In genomic region chr3R:19460409-19461217, dm6 we compare ENCODE assay signal across 1 fruit fly cellular context.
A peak's percentile ranks its signal among the peaks of the same experiment; 100 is the strongest.
TF ChIP-seq lines count a peak whose summit lies in the region.

Gene Dys (plus strand): TSS chr3R:19461085.

TF ChIP-seq in whole organism, embryonic, 481 proteins besides CTCF, POLR2A, EP300 and RAD21 (continued from another document and continues in another):
- no peak for TF ChIP-seq CG8290 (GFP tag; optimal IDR thresholded peaks at IDR 0.05; lab: Kevin White, UChicago)
- peak in 1 of 2 experiments; percentile 88 for TF ChIP-seq CG8290 (tag; optimal IDR thresholded peaks at IDR 0.05; lab: Kevin White, UChicago)
- TF ChIP-seq CG6689 (GFP tag; IDR thresholded peaks at IDR 0.05; lab: Robert Waterston, UW) = peak; percentile 85
- TF ChIP-seq CG2120 (GFP tag; optimal IDR thresholded peaks at IDR 0.05; lab: Kevin White, UChicago) = peak; percentile 97
- TF ChIP-seq sug (tag; optimal IDR thresholded peaks at IDR 0.05; lab: Kevin White, UChicago) = peak; percentile 67
- TF ChIP-seq lola (GFP tag; optimal IDR thresholded peaks at IDR 0.05; lab: Kevin White, UChicago) = peak in 1 of 3 experiments; percentile 81
- TF ChIP-seq Doc2 (GFP tag; IDR thresholded peaks at IDR 0.05; lab: Robert Waterston, UW) = no peak
- TF ChIP-seq crc (GFP tag; optimal IDR thresholded peaks at IDR 0.05; lab: Kevin White, UChicago) = peak; percentile 87
- TF ChIP-seq CG7928 (GFP tag; optimal IDR thresholded peaks at IDR 0.05; lab: Kevin White, UChicago) = peak; percentile 46
- TF ChIP-seq cato (GFP tag; optimal IDR thresholded peaks at IDR 0.05; lab: Kevin White, UChicago; ENCODE audit: borderline replicate concordance) = peak; percentile 60
- TF ChIP-seq Side (GFP tag; optimal IDR thresholded peaks at IDR 0.05; lab: Kevin White, UChicago) = peak; percentile 82
- no peak for TF ChIP-seq chm (GFP tag; IDR thresholded peaks at IDR 0.05; lab: Robert Waterston, UW)
- TF ChIP-seq Dek (tag; optimal IDR thresholded peaks at IDR 0.05; lab: Kevin White, UChicago) = peak; percentile 85
- TF ChIP-seq E2f1 (GFP tag; IDR thresholded peaks at IDR 0.05; lab: Robert Waterston, UW) = peak; percentile 89
- TF ChIP-seq fd64A (GFP tag; optimal IDR thresholded peaks at IDR 0.05; lab: Kevin White, UChicago) = peak; percentile 18
- peak; percentile 77 for TF ChIP-seq HLH54F (GFP tag; optimal IDR thresholded peaks at IDR 0.05; lab: Kevin White, UChicago)
- peak; percentile 89 for TF ChIP-seq fd96Cb (tag; optimal IDR thresholded peaks at IDR 0.05; lab: Kevin White, UChicago)
- peak; percentile 53; the same call in 1 of the 2 replicates for TF ChIP-seq sim (GFP tag; IDR thresholded peaks at IDR 0.05; lab: Robert Waterston, UW)
- TF ChIP-seq dan (GFP tag; IDR thresholded peaks at IDR 0.05; lab: Robert Waterston, UW) = 0 out of 2 replicates have a peak, but pooled peaks have one; percentile 35
- peak in 1 of 2 experiments; percentile 41 for TF ChIP-seq crp (GFP tag; optimal IDR thresholded peaks at IDR 0.05; lab: Kevin White, UChicago)
- peak; percentile 76 for TF ChIP-seq Nf-YB (GFP tag; optimal IDR thresholded peaks at IDR 0.05; lab: Kevin White, UChicago)
- TF ChIP-seq CG6272 (GFP tag; IDR thresholded peaks at IDR 0.05; lab: Robert Waterston, UW) = no peak; the same call in 1 of the 2 replicates
- TF ChIP-seq Sin3A (optimal IDR thresholded peaks at IDR 0.05; lab: Kevin White, UChicago) = no peak
- TF ChIP-seq dysf (GFP tag; IDR thresholded peaks at IDR 0.05; lab: Robert Waterston, UW) = peak; percentile 85
- peak; percentile 50 for TF ChIP-seq MTF-1 (GFP tag; optimal IDR thresholded peaks at IDR 0.05; lab: Kevin White, UChicago; ENCODE audit: borderline replicate concordance)
- peak; percentile 59 for TF ChIP-seq CG18476 (GFP tag; optimal IDR thresholded peaks at IDR 0.05; lab: Kevin White, UChicago)
- no peak; the same call in 1 of the 2 replicates for TF ChIP-seq CG1024 (GFP tag; IDR thresholded peaks at IDR 0.05; lab: Robert Waterston, UW)
- peak; percentile 83 for TF ChIP-seq ems (GFP tag; optimal IDR thresholded peaks at IDR 0.05; lab: Kevin White, UChicago)
- peak; percentile 82 for TF ChIP-seq Camta (GFP tag; optimal IDR thresholded peaks at IDR 0.05; lab: Kevin White, UChicago)
- peak; percentile 92 for TF ChIP-seq CG7786 (GFP tag; optimal IDR thresholded peaks at IDR 0.05; lab: Kevin White, UChicago)
- peak; percentile 94 for TF ChIP-seq PHDP (tag; optimal IDR thresholded peaks at IDR 0.05; lab: Kevin White, UChicago)
- TF ChIP-seq CG2712 (tag; optimal IDR thresholded peaks at IDR 0.05; lab: Kevin White, UChicago) = peak; percentile 92
- TF ChIP-seq CG4424 (GFP tag; optimal IDR thresholded peaks at IDR 0.05; lab: Kevin White, UChicago) = peak; percentile 86
- peak; percentile 84 for TF ChIP-seq CG9817 (tag; optimal IDR thresholded peaks at IDR 0.05; lab: Kevin White, UChicago)
- peak; percentile 93 for TF ChIP-seq mam (GFP tag; optimal IDR thresholded peaks at IDR 0.05; lab: Kevin White, UChicago)
- peak; percentile 48 for TF ChIP-seq Sry-δ (GFP tag; optimal IDR thresholded peaks at IDR 0.05; lab: Kevin White, UChicago)
- peak; percentile 79 for TF ChIP-seq grn (GFP tag; optimal IDR thresholded peaks at IDR 0.05; lab: Kevin White, UChicago)
- TF ChIP-seq CG30403 (GFP tag; optimal IDR thresholded peaks at IDR 0.05; lab: Kevin White, UChicago) = peak; percentile 89
- TF ChIP-seq disco-r (GFP tag; optimal IDR thresholded peaks at IDR 0.05; lab: Kevin White, UChicago) = peak; percentile 32
- peak; percentile 71 for TF ChIP-seq danr (GFP tag; IDR thresholded peaks at IDR 0.05; lab: Robert Waterston, UW)
- peak; percentile 68 for TF ChIP-seq Dad (GFP tag; optimal IDR thresholded peaks at IDR 0.05; lab: Kevin White, UChicago)
- peak; percentile 80 for TF ChIP-seq CG14710 (tag; optimal IDR thresholded peaks at IDR 0.05; lab: Kevin White, UChicago)
- peak; percentile 79 for TF ChIP-seq ken (GFP tag; IDR thresholded peaks at IDR 0.05; lab: Robert Waterston, UW)
- TF ChIP-seq CG16815 (GFP tag; optimal IDR thresholded peaks at IDR 0.05; lab: Kevin White, UChicago) = peak; percentile 80
- TF ChIP-seq cad (GFP tag; optimal IDR thresholded peaks at IDR 0.05; lab: Kevin White, UChicago) = no peak
- no peak for TF ChIP-seq CG10565 (GFP tag; optimal IDR thresholded peaks at IDR 0.05; lab: Kevin White, UChicago)
- peak; percentile 81 for TF ChIP-seq CG9215 (GFP tag; IDR thresholded peaks at IDR 0.05; lab: Robert Waterston, UW)
- peak; percentile 85 for TF ChIP-seq CG17829 (tag; optimal IDR thresholded peaks at IDR 0.05; lab: Kevin White, UChicago)
- TF ChIP-seq ewg (GFP tag; optimal IDR thresholded peaks at IDR 0.05; lab: Kevin White, UChicago) = peak; percentile 72
- TF ChIP-seq Eip74EF (GFP tag; optimal IDR thresholded peaks at IDR 0.05; lab: Kevin White, UChicago) = peak in 1 of 2 experiments; percentile 84
- no peak; the same call in 1 of the 2 replicates for TF ChIP-seq slbo (GFP tag; IDR thresholded peaks at IDR 0.05; lab: Robert Waterston, UW)
- TF ChIP-seq HHEX (GFP tag; optimal IDR thresholded peaks at IDR 0.05; lab: Kevin White, UChicago) = peak; percentile 90
- TF ChIP-seq vfl (GFP tag; optimal IDR thresholded peaks at IDR 0.05; lab: Kevin White, UChicago) = peak; percentile 74
- peak; percentile 85 for TF ChIP-seq CG15601 (tag; optimal IDR thresholded peaks at IDR 0.05; lab: Kevin White, UChicago)
- peak; percentile 95 for TF ChIP-seq CG2678 (tag; optimal IDR thresholded peaks at IDR 0.05; lab: Kevin White, UChicago)
- no peak; the same call in 1 of the 2 replicates for TF ChIP-seq E2f2 (GFP tag; IDR thresholded peaks at IDR 0.05; lab: Robert Waterston, UW)
- TF ChIP-seq Dref (GFP tag; IDR thresholded peaks at IDR 0.05; lab: Robert Waterston, UW) = no peak
- TF ChIP-seq sr (GFP tag; IDR thresholded peaks at IDR 0.05; lab: Robert Waterston, UW) = no peak; the same call in 2 of the 3 replicates
- peak; percentile 66 for TF ChIP-seq mirr (GFP tag; optimal IDR thresholded peaks at IDR 0.05; lab: Kevin White, UChicago)
- TF ChIP-seq D19B (GFP tag; optimal IDR thresholded peaks at IDR 0.05; lab: Kevin White, UChicago) = peak; percentile 99
- TF ChIP-seq Elba2 (GFP tag; optimal IDR thresholded peaks at IDR 0.05; lab: Kevin White, UChicago) = no peak
- peak; percentile 69 for TF ChIP-seq CG6654 (GFP tag; optimal IDR thresholded peaks at IDR 0.05; lab: Kevin White, UChicago)
- TF ChIP-seq ab (GFP tag; optimal IDR thresholded peaks at IDR 0.05; lab: Kevin White, UChicago) = peak; percentile 58
- peak; percentile 56 for TF ChIP-seq Mes4 (GFP tag; optimal IDR thresholded peaks at IDR 0.05; lab: Kevin White, UChicago)
- TF ChIP-seq Xbp1 (GFP tag; optimal IDR thresholded peaks at IDR 0.05; lab: Kevin White, UChicago) = peak; percentile 86
- TF ChIP-seq bowl (GFP tag; IDR thresholded peaks at IDR 0.05; lab: Robert Waterston, UW) = peak; percentile 67; the same call in 1 of the 2 replicates
- peak; percentile 85 for TF ChIP-seq ara (GFP tag; IDR thresholded peaks at IDR 0.05; lab: Robert Waterston, UW)
- TF ChIP-seq B-H2 (GFP tag; optimal IDR thresholded peaks at IDR 0.05; lab: Kevin White, UChicago) = peak; percentile 3
- TF ChIP-seq CrebB (tag; optimal IDR thresholded peaks at IDR 0.05; lab: Kevin White, UChicago) = peak; percentile 74
- TF ChIP-seq lab (GFP tag; optimal IDR thresholded peaks at IDR 0.05; lab: Kevin White, UChicago) = peak; percentile 94
- TF ChIP-seq ranshi (GFP tag; IDR thresholded peaks at IDR 0.05; lab: Robert Waterston, UW) = no peak; the same call in 1 of the 2 replicates
- no peak for TF ChIP-seq Bgb (GFP tag; IDR thresholded peaks at IDR 0.05; lab: Robert Waterston, UW; ENCODE audit: partially characterized antibody)
- no peak for TF ChIP-seq Lpt (GFP tag; optimal IDR thresholded peaks at IDR 0.05; lab: Kevin White, UChicago)
- TF ChIP-seq nom (GFP tag; optimal IDR thresholded peaks at IDR 0.05; lab: Kevin White, UChicago) = no peak
- peak; percentile 89 for TF ChIP-seq CG10209 (GFP tag; optimal IDR thresholded peaks at IDR 0.05; lab: Kevin White, UChicago)
- peak; percentile 92 for TF ChIP-seq cwo (GFP tag; optimal IDR thresholded peaks at IDR 0.05; lab: Kevin White, UChicago)
- peak; percentile 80 for TF ChIP-seq tin (GFP tag; optimal IDR thresholded peaks at IDR 0.05; lab: Kevin White, UChicago)
- peak in 1 of 2 experiments; percentile 93 for TF ChIP-seq bsh (GFP tag; optimal IDR thresholded peaks at IDR 0.05; lab: Kevin White, UChicago)
- TF ChIP-seq vnd (GFP tag; IDR thresholded peaks at IDR 0.05; lab: Robert Waterston, UW; ENCODE audit: partially characterized antibody) = no peak
- peak; percentile 52 for TF ChIP-seq CG18011 (GFP tag; optimal IDR thresholded peaks at IDR 0.05; lab: Kevin White, UChicago)
- TF ChIP-seq CG17568 (GFP tag; optimal IDR thresholded peaks at IDR 0.05; lab: Kevin White, UChicago) = peak; percentile 59
- TF ChIP-seq sob (GFP tag; IDR thresholded peaks at IDR 0.05; lab: Robert Waterston, UW) = peak; percentile 91
- TF ChIP-seq phol (tag; optimal IDR thresholded peaks at IDR 0.05; lab: Kevin White, UChicago) = peak; percentile 89
- no peak for TF ChIP-seq Dll (GFP tag; IDR thresholded peaks at IDR 0.05; lab: Robert Waterston, UW; ENCODE audit: partially characterized antibody)
- TF ChIP-seq lov (optimal IDR thresholded peaks at IDR 0.05; lab: Kevin White, UChicago) = no peak
- no peak for TF ChIP-seq lov (GFP tag; IDR thresholded peaks at IDR 0.05; lab: Robert Waterston, UW)
- TF ChIP-seq CG4707 (GFP tag; optimal IDR thresholded peaks at IDR 0.05; lab: Kevin White, UChicago) = peak; percentile 44
- TF ChIP-seq CG1832 (GFP tag; optimal IDR thresholded peaks at IDR 0.05; lab: Kevin White, UChicago) = no peak
- TF ChIP-seq ATbp (GFP tag; optimal IDR thresholded peaks at IDR 0.05; lab: Kevin White, UChicago) = peak; percentile 75
- TF ChIP-seq Hr51 (GFP tag; optimal IDR thresholded peaks at IDR 0.05; lab: Kevin White, UChicago) = peak; percentile 53 to 84
- TF ChIP-seq CG1602 (GFP tag; optimal IDR thresholded peaks at IDR 0.05; lab: Kevin White, UChicago) = peak; percentile 84
- peak; percentile 62 for TF ChIP-seq repo (GFP tag; optimal IDR thresholded peaks at IDR 0.05; lab: Kevin White, UChicago)
- TF ChIP-seq CG33213 (GFP tag; optimal IDR thresholded peaks at IDR 0.05; lab: Kevin White, UChicago) = peak; percentile 43
- TF ChIP-seq Neu2 (GFP tag; optimal IDR thresholded peaks at IDR 0.05; lab: Kevin White, UChicago; ENCODE audit: borderline replicate concordance) = no peak
- TF ChIP-seq gro (GFP tag; optimal IDR thresholded peaks at IDR 0.05; lab: Kevin White, UChicago) = peak; percentile 86
- no peak; the same call in none of the 2 replicates for TF ChIP-seq stc (GFP tag; IDR thresholded peaks at IDR 0.05; lab: Robert Waterston, UW)
- no peak; the same call in 1 of the 3 replicates for TF ChIP-seq so (GFP tag; IDR thresholded peaks at IDR 0.05; lab: Robert Waterston, UW)
- TF ChIP-seq NC2α (GFP tag; optimal IDR thresholded peaks at IDR 0.05; lab: Kevin White, UChicago) = peak; percentile 41
- TF ChIP-seq Max (GFP tag; optimal IDR thresholded peaks at IDR 0.05; lab: Kevin White, UChicago) = peak; percentile 65
- peak; percentile 75 for TF ChIP-seq NfI (GFP tag; optimal IDR thresholded peaks at IDR 0.05; lab: Kevin White, UChicago)
- TF ChIP-seq Bteb2 (GFP tag; optimal IDR thresholded peaks at IDR 0.05; lab: Kevin White, UChicago) = peak; percentile 77
- TF ChIP-seq CG17186 (GFP tag; optimal IDR thresholded peaks at IDR 0.05; lab: Kevin White, UChicago) = no peak
- TF ChIP-seq stwl (tag; optimal IDR thresholded peaks at IDR 0.05; lab: Kevin White, UChicago) = no peak
- TF ChIP-seq croc (GFP tag; conservative IDR thresholded peaks at IDR 0.05; lab: Robert Waterston, UW) = peak; percentile 84
- TF ChIP-seq CG6254 (GFP tag; optimal IDR thresholded peaks at IDR 0.05; lab: Kevin White, UChicago) = peak; percentile 66
- peak in 1 of 2 experiments; percentile 47 for TF ChIP-seq Hr78 (GFP tag; optimal IDR thresholded peaks at IDR 0.05; lab: Kevin White, UChicago)
- peak; percentile 68 for TF ChIP-seq tio (GFP tag; optimal IDR thresholded peaks at IDR 0.05; lab: Kevin White, UChicago)
- TF ChIP-seq Hmx (GFP tag; optimal IDR thresholded peaks at IDR 0.05; lab: Kevin White, UChicago) = peak; percentile 75
- TF ChIP-seq pita (GFP tag; optimal IDR thresholded peaks at IDR 0.05; lab: Kevin White, UChicago) = no peak
- peak; percentile 92 for TF ChIP-seq CG12769 (tag; optimal IDR thresholded peaks at IDR 0.05; lab: Kevin White, UChicago)
- TF ChIP-seq CG2199 (GFP tag; IDR thresholded peaks at IDR 0.05; lab: Robert Waterston, UW) = no peak
- TF ChIP-seq tup (GFP tag; optimal IDR thresholded peaks at IDR 0.05; lab: Kevin White, UChicago) = peak; percentile 41
- no peak for TF ChIP-seq Dfd (GFP tag; optimal IDR thresholded peaks at IDR 0.05; lab: Kevin White, UChicago)
- peak; percentile 34 for TF ChIP-seq CG9876 (GFP tag; optimal IDR thresholded peaks at IDR 0.05; lab: Kevin White, UChicago)
- TF ChIP-seq row (GFP tag; IDR thresholded peaks at IDR 0.05; lab: Robert Waterston, UW) = peak; percentile 95
- TF ChIP-seq NC2β (GFP tag; optimal IDR thresholded peaks at IDR 0.05; lab: Kevin White, UChicago) = peak; percentile 75
- peak; percentile 83 for TF ChIP-seq al (GFP tag; IDR thresholded peaks at IDR 0.05; lab: Robert Waterston, UW)
- TF ChIP-seq tna (GFP tag; IDR thresholded peaks at IDR 0.05; lab: Robert Waterston, UW; ENCODE audit: partially characterized antibody) = no peak
- no peak for TF ChIP-seq pzg (GFP tag; optimal IDR thresholded peaks at IDR 0.05; lab: Kevin White, UChicago)
- TF ChIP-seq CG7839 (tag; optimal IDR thresholded peaks at IDR 0.05; lab: Kevin White, UChicago) = peak; percentile 94
- peak; percentile 87 for TF ChIP-seq CG12391 (tag; optimal IDR thresholded peaks at IDR 0.05; lab: Kevin White, UChicago)
- TF ChIP-seq Fer3 (tag; optimal IDR thresholded peaks at IDR 0.05; lab: Kevin White, UChicago) = peak; percentile 94
- peak; percentile 77 for TF ChIP-seq odd (GFP tag; optimal IDR thresholded peaks at IDR 0.05; lab: Kevin White, UChicago)
- TF ChIP-seq CG17361 (GFP tag; IDR thresholded peaks at IDR 0.05; lab: Robert Waterston, UW) = peak; percentile 93
- TF ChIP-seq CG8924 (tag; optimal IDR thresholded peaks at IDR 0.05; lab: Kevin White, UChicago) = peak; percentile 92
- peak; percentile 84 for TF ChIP-seq CG6813 (GFP tag; optimal IDR thresholded peaks at IDR 0.05; lab: Kevin White, UChicago)
- TF ChIP-seq Ets65A (GFP tag; lab: Kevin White, UChicago) = peak; percentile 74
- peak; percentile 44 for TF ChIP-seq Jarid2 (GFP tag; optimal IDR thresholded peaks at IDR 0.05; lab: Kevin White, UChicago)
- no peak for TF ChIP-seq klu (GFP tag; IDR thresholded peaks at IDR 0.05; lab: Robert Waterston, UW)
- TF ChIP-seq esg (GFP tag; conservative IDR thresholded peaks at IDR 0.05; lab: Robert Waterston, UW) = peak; percentile 79
